Worm (Caenorhabditis elegans) whole organism, early embryonic: ENCODE results near the gene nduv-3.

Source experiments
- B0310.2 ChIP-seq: sonication (generic microtip); optimal IDR thresholded peaks from 2 replicates; lab custom pipeline; 2016; ENCODE audit warnings: mild to moderate bottlenecking, missing genetic modification characterization, missing compliant biosample characterization
- aly-1 ChIP-seq: sonication (generic microtip); optimal IDR thresholded peaks from 2 replicates; lab custom pipeline; 2016; ENCODE audit warnings: missing genetic modification characterization, missing compliant biosample characterization
- ama-1 ChIP-seq: fragments of 150-350 bp; optimal IDR thresholded peaks from 2 replicates; lab custom pipeline; 2014
- ceh-36 ChIP-seq: sonication (generic microtip); optimal IDR thresholded peaks from 2 replicates; lab custom pipeline; 2016; ENCODE audit warnings: missing genetic modification characterization, inconsistent platforms, missing compliant biosample characterization
- ets-7 ChIP-seq: sonication (generic microtip); optimal IDR thresholded peaks from 2 replicates; lab custom pipeline; 2016; ENCODE audit warnings: missing genotype, missing genetic modification characterization, missing compliant biosample characterization
- flt-1 ChIP-seq: fragments of 200-800 bp; sonication (Bioruptor generic); IDR thresholded peaks from 2 replicates; pipeline ENCODE4 v1.3.6; 2022; ENCODE audit warnings: missing genetic modification characterization, missing compliant biosample characterization
- hmbx-1 ChIP-seq: sonication (generic microtip); optimal IDR thresholded peaks from 2 replicates; lab custom pipeline; 2016; ENCODE audit warnings: mild to moderate bottlenecking, missing genetic modification characterization, missing compliant biosample characterization
- hmg-4 ChIP-seq: fragments of 200-800 bp; sonication (Bioruptor generic); optimal IDR thresholded peaks from 2 replicates; lab custom pipeline; 2018; ENCODE audit warnings: mild to moderate bottlenecking, missing genetic modification characterization, missing compliant biosample characterization
- hnd-1 ChIP-seq: sonication (generic microtip); optimal IDR thresholded peaks from 2 replicates; lab custom pipeline; 2016; ENCODE audit warnings: missing genetic modification characterization, missing compliant biosample characterization
- pes-1 ChIP-seq: fragments of 200-800 bp; sonication (Bioruptor generic); IDR thresholded peaks from 2 replicates; pipeline ENCODE4 v1.3.6; 2022; ENCODE audit warnings: missing genetic modification reagents, missing genetic modification characterization, missing compliant biosample characterization
- scrt-1 ChIP-seq: fragments of 200-800 bp; sonication (Bioruptor generic); IDR thresholded peaks from 2 replicates; pipeline ENCODE4 v1.3.6; 2022; ENCODE audit warnings: missing genetic modification characterization, missing compliant biosample characterization
- sea-1 ChIP-seq: fragments of 200-800 bp; sonication (Bioruptor generic); conservative IDR thresholded peaks from 2 replicates; pipeline ENCODE4 v1.3.6; 2022; ENCODE audit warnings: missing genetic modification characterization, missing compliant biosample characterization
- tbx-11 ChIP-seq: fragments of 200-800 bp; sonication (Bioruptor generic); IDR thresholded peaks from 2 replicates; pipeline ENCODE4 v1.3.6; 2022; ENCODE audit warnings: missing genetic modification characterization, missing compliant biosample characterization
- tra-4 ChIP-seq: sonication (generic microtip); optimal IDR thresholded peaks from 2 replicates; lab custom pipeline; 2017; ENCODE audit warnings: missing genetic modification characterization, missing compliant biosample characterization

DNA sequence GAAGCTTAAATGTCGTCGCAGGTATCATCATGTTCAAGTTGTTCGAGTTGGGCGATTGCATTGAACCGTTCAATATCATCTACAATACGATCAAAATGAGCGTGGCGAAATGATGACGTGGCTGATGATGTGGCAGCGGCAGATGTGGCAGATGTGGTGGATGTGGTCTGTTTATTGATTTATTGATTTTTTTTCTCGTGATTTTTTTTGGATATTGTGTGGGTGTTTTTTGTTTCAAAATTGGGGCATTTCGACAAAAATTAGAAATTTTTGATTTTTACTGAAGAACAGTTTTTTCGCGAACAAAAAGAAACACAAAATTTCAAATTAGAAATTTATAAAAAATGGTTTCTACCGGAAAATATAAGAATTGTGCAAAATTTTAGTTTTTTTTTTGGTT lies 39.2 kb downstream of the nduv-3 start:
- TF ChIP-seq hmbx-1 (tag; lab: Kevin White, UChicago) (no peak), sea-1 (GFP tag; lab: Robert Waterston, UW) (no peak), tra-4 (tag; lab: Kevin White, UChicago) (no peak), hmg-4 (GFP tag; lab: Kevin White, UChicago) (no peak), ceh-36 (tag; lab: Kevin White, UChicago) (no peak), aly-1 (tag; lab: Kevin White, UChicago) (no peak), flt-1 (no peak), ama-1 (lab: Kevin White, UChicago) (no peak), hnd-1 (tag; lab: Kevin White, UChicago) (no peak), tbx-11 (GFP tag; lab: Robert Waterston, UW) (no peak), ets-7 (no peak), scrt-1 (GFP tag; lab: Robert Waterston, UW) (no peak), pes-1 (no peak), B0310.2 (tag; lab: Kevin White, UChicago) (no peak)
